Fruit fly (Drosophila melanogaster) whole organism, embryonic: Measurements from ENCODE around the gene CG34301.
A peak's percentile ranks its signal among the peaks of the same experiment; 100 is the strongest.

Experiments
- Awh ChIP-seq: fragments of 200-800 bp; sonication (Bioruptor generic); IDR thresholded peaks from 2 replicates; pipeline ENCODE4, ENCODE4 v1.3.6; 2022; ENCODE audit warnings: missing biosample characterization, missing genetic modification characterization
- CG12104 ChIP-seq: fragments of 200-800 bp; sonication (Bioruptor generic); optimal IDR thresholded peaks from 3 replicates; lab custom pipeline; 2016; ENCODE audit warnings: missing biosample characterization, missing genetic modification characterization
- CG12391 ChIP-seq: fragments of 200-800 bp; sonication (Bioruptor generic); optimal IDR thresholded peaks from 3 replicates; lab custom pipeline; 2018; ENCODE audit warnings: missing biosample characterization, mild to moderate bottlenecking, missing genetic modification characterization, moderate library complexity
- CG13624 ChIP-seq: fragments of 200-800 bp; sonication (Bioruptor generic); optimal IDR thresholded peaks from 2 replicates; lab custom pipeline; 2016; ENCODE audit warnings: missing biosample characterization, missing genetic modification characterization
- CG13894 ChIP-seq: fragments of 200-800 bp; sonication (Bioruptor generic); optimal IDR thresholded peaks from 3 replicates; lab custom pipeline; 2018; ENCODE audit warnings: missing biosample characterization, mild to moderate bottlenecking, missing genetic modification characterization, moderate library complexity
- CG14441 ChIP-seq: fragments of 200-800 bp; sonication (Bioruptor generic); IDR thresholded peaks from 2 replicates; pipeline ENCODE4 v1.3.6; 2022; ENCODE audit warnings: missing biosample characterization, missing genetic modification characterization
- CG15011 ChIP-seq: fragments of 200-800 bp; sonication (Bioruptor generic); optimal IDR thresholded peaks from 3 replicates; lab custom pipeline; 2018; ENCODE audit warnings: missing biosample characterization, mild to moderate bottlenecking, missing genetic modification characterization
- CG15696 ChIP-seq: fragments of 200-800 bp; sonication (Bioruptor generic); optimal IDR thresholded peaks from 2 replicates; lab custom pipeline; 2019; ENCODE audit warnings: missing biosample characterization, mild to moderate bottlenecking, missing genetic modification characterization, moderate library complexity
- CG17359 ChIP-seq: fragments of 200-800 bp; sonication (Bioruptor generic); optimal IDR thresholded peaks from 3 replicates; lab custom pipeline; 2018; ENCODE audit warnings: missing biosample characterization, mild to moderate bottlenecking, missing genetic modification characterization, moderate library complexity
- CG17912 ChIP-seq: fragments of 200-800 bp; sonication (Bioruptor generic); optimal IDR thresholded peaks from 2 replicates; lab custom pipeline; 2018; ENCODE audit warnings: missing biosample characterization, mild to moderate bottlenecking, missing genetic modification characterization
- CG18764 ChIP-seq: fragments of 200-800 bp; sonication (Bioruptor generic); optimal IDR thresholded peaks from 3 replicates; lab custom pipeline; 2016; ENCODE audit warnings: missing biosample characterization, missing genetic modification characterization
- CG2875 ChIP-seq: fragments of 200-800 bp; sonication (Bioruptor generic); optimal IDR thresholded peaks from 2 replicates; lab custom pipeline; 2017; ENCODE audit warnings: missing biosample characterization, mild to moderate bottlenecking, missing genetic modification characterization, missing genetic modification reagents
- CG6175 ChIP-seq: fragments of 200-800 bp; sonication (Bioruptor generic); IDR thresholded peaks from 3 replicates; pipeline ENCODE4 v1.3.6; 2022; ENCODE audit warnings: missing biosample characterization, missing genetic modification characterization
- CG6683 ChIP-seq: fragments of 200-800 bp; sonication (Bioruptor generic); optimal IDR thresholded peaks from 2 replicates; lab custom pipeline; 2017; ENCODE audit warnings: missing biosample characterization, mild to moderate bottlenecking, missing genetic modification characterization, missing genetic modification reagents
- CG7745 ChIP-seq: fragments of 200-800 bp; sonication (Bioruptor generic); optimal IDR thresholded peaks from 2 replicates; lab custom pipeline; 2018; ENCODE audit warnings: missing biosample characterization, mild to moderate bottlenecking, missing genetic modification characterization, moderate library complexity
- CG7839 ChIP-seq: fragments of 200-800 bp; sonication (Bioruptor generic); optimal IDR thresholded peaks from 3 replicates; lab custom pipeline; 2018; ENCODE audit warnings: missing biosample characterization, mild to moderate bottlenecking, missing genetic modification characterization, moderate library complexity
- CG8388 ChIP-seq: fragments of 200-800 bp; sonication (Bioruptor generic); optimal IDR thresholded peaks from 2 replicates; lab custom pipeline; 2019; ENCODE audit warnings: missing biosample characterization, mild to moderate bottlenecking, missing genetic modification characterization, moderate library complexity
- Doc3 ChIP-seq: fragments of 200-800 bp; sonication (Bioruptor generic); IDR thresholded peaks from 3 replicates; pipeline ENCODE4 v1.3.6; 2022; ENCODE audit warnings: missing biosample characterization, missing genetic modification characterization; ENCODE audit not compliant: partially characterized antibody
- E2f1 ChIP-seq: fragments of 200-800 bp; sonication (Bioruptor generic); IDR thresholded peaks from 2 replicates; pipeline ENCODE4 v1.3.6; 2022; ENCODE audit warnings: missing biosample characterization, missing genetic modification characterization
- ERR ChIP-seq: fragments of 200-800 bp; sonication (Bioruptor generic); optimal IDR thresholded peaks from 2 replicates; lab custom pipeline; 2016; ENCODE audit warnings: missing biosample characterization, missing genetic modification characterization
- Elba2 ChIP-seq: fragments of 200-800 bp; sonication (Bioruptor generic); optimal IDR thresholded peaks from 3 replicates; lab custom pipeline; 2016; ENCODE audit warnings: missing biosample characterization, missing genetic modification characterization
- HLHmδ ChIP-seq: fragments of 200-800 bp; sonication (Bioruptor generic); optimal IDR thresholded peaks from 2 replicates; lab custom pipeline; 2018; ENCODE audit warnings: missing biosample characterization, mild to moderate bottlenecking, missing genetic modification characterization, moderate library complexity
- HmgD ChIP-seq: fragments of 200-800 bp; sonication (Bioruptor generic); optimal IDR thresholded peaks from 3 replicates; lab custom pipeline; 2016; ENCODE audit warnings: missing biosample characterization, missing genetic modification characterization
- Jarid2 ChIP-seq: fragments of 200-800 bp; sonication (Bioruptor generic); optimal IDR thresholded peaks from 3 replicates; lab custom pipeline; 2017; ENCODE audit warnings: mild to moderate bottlenecking, missing biosample characterization, missing genetic modification reagents, missing genetic modification characterization
- MTF-1 ChIP-seq: fragments of 200-800 bp; sonication (Bioruptor generic); optimal IDR thresholded peaks from 2 replicates; lab custom pipeline; 2018; ENCODE audit warnings: missing biosample characterization, mild to moderate bottlenecking, missing genetic modification characterization, borderline replicate concordance
- Mes4 ChIP-seq: fragments of 200-800 bp; sonication (Bioruptor generic); optimal IDR thresholded peaks from 2 replicates; lab custom pipeline; 2016; ENCODE audit warnings: missing biosample characterization, missing genetic modification characterization
- Pdp1 ChIP-seq, 2 experiments: fragments of 200-800 bp; sonication (Bioruptor generic); optimal IDR thresholded peaks; 3 replicates each; lab custom pipeline; 2016; ENCODE audit warnings: missing biosample characterization in 2 of 2, missing genetic modification characterization in 2 of 2, mild to moderate bottlenecking in 1 of 2, moderate library complexity in 1 of 2
- Rfx ChIP-seq: fragments of 200-800 bp; sonication (Bioruptor generic); IDR thresholded peaks from 2 replicates; pipeline ENCODE4 v1.3.6; 2022; ENCODE audit warnings: missing biosample characterization, missing genetic modification characterization
- Usf ChIP-seq: fragments of 200-800 bp; sonication (Bioruptor generic); optimal IDR thresholded peaks from 2 replicates; lab custom pipeline; 2017; ENCODE audit warnings: missing genotype, missing biosample characterization, missing genetic modification characterization
- bigmax ChIP-seq: fragments of 200-800 bp; sonication (Bioruptor generic); optimal IDR thresholded peaks from 2 replicates; lab custom pipeline; 2018; ENCODE audit warnings: missing biosample characterization, mild to moderate bottlenecking, missing genetic modification characterization
- br ChIP-seq: fragments of >200 bp; optimal IDR thresholded peaks from 2 replicates; lab custom pipeline; 2017
- btn ChIP-seq: fragments of 200-800 bp; sonication (Bioruptor generic); optimal IDR thresholded peaks from 2 replicates; lab custom pipeline; 2016; ENCODE audit warnings: missing biosample characterization, missing genetic modification characterization
- emc ChIP-seq: fragments of 200-800 bp; sonication (Bioruptor generic); optimal IDR thresholded peaks from 2 replicates; lab custom pipeline; 2016; ENCODE audit warnings: missing biosample characterization, missing genetic modification characterization
- fd96Cb ChIP-seq: fragments of 200-800 bp; sonication (Bioruptor generic); optimal IDR thresholded peaks from 2 replicates; lab custom pipeline; 2018; ENCODE audit warnings: missing biosample characterization, mild to moderate bottlenecking, missing genetic modification characterization, moderate library complexity
- gro ChIP-seq: fragments of 200-800 bp; sonication (Bioruptor generic); optimal IDR thresholded peaks from 2 replicates; lab custom pipeline; 2016; ENCODE audit warnings: missing biosample characterization, missing genetic modification characterization
- hth ChIP-seq: fragments of >200 bp; optimal IDR thresholded peaks from 2 replicates; lab custom pipeline; 2017; ENCODE audit warnings: inconsistent platforms
- jing ChIP-seq: fragments of 200-800 bp; sonication (Bioruptor generic); optimal IDR thresholded peaks from 2 replicates; lab custom pipeline; 2018; ENCODE audit warnings: missing biosample characterization, mild to moderate bottlenecking, missing genetic modification characterization
- lmd ChIP-seq: fragments of 200-800 bp; sonication (Bioruptor generic); IDR thresholded peaks from 2 replicates; pipeline ENCODE4 v1.3.6; 2022; ENCODE audit warnings: missing biosample characterization, missing genetic modification characterization
- luna ChIP-seq: fragments of 200-800 bp; sonication (Bioruptor generic); optimal IDR thresholded peaks from 2 replicates; lab custom pipeline; 2016; ENCODE audit warnings: missing biosample characterization, missing genetic modification characterization
- maf-S ChIP-seq: fragments of 200-800 bp; sonication (Bioruptor generic); optimal IDR thresholded peaks from 2 replicates; lab custom pipeline; 2016; ENCODE audit warnings: missing biosample characterization, missing genetic modification characterization
- mirr ChIP-seq: fragments of 200-800 bp; sonication (Bioruptor generic); optimal IDR thresholded peaks from 3 replicates; lab custom pipeline; 2018; ENCODE audit warnings: missing biosample characterization, mild to moderate bottlenecking, missing genetic modification characterization
- pfk ChIP-seq: fragments of 200-800 bp; sonication (Bioruptor generic); optimal IDR thresholded peaks from 2 replicates; lab custom pipeline; 2018; ENCODE audit warnings: missing biosample characterization, mild to moderate bottlenecking, missing genetic modification characterization, moderate library complexity
- pita ChIP-seq: fragments of 200-800 bp; sonication (Bioruptor generic); optimal IDR thresholded peaks from 2 replicates; lab custom pipeline; 2017; ENCODE audit warnings: missing biosample characterization, mild to moderate bottlenecking, missing genetic modification characterization
- pum ChIP-seq: fragments of 200-800 bp; sonication (Bioruptor generic); optimal IDR thresholded peaks from 2 replicates; lab custom pipeline; 2016; ENCODE audit warnings: missing biosample characterization, missing genetic modification characterization
- row ChIP-seq: fragments of 200-800 bp; sonication (Bioruptor generic); IDR thresholded peaks from 3 replicates; pipeline ENCODE4 v1.3.6; 2022; ENCODE audit warnings: missing biosample characterization, missing genetic modification characterization
- sqz ChIP-seq: fragments of 200-800 bp; sonication (Bioruptor generic); optimal IDR thresholded peaks from 3 replicates; lab custom pipeline; 2018; ENCODE audit warnings: missing biosample characterization, mild to moderate bottlenecking, missing genetic modification characterization
- tgo ChIP-seq: fragments of 200-800 bp; sonication (Bioruptor generic); IDR thresholded peaks from 3 replicates; pipeline ENCODE4 v1.3.6; 2022; ENCODE audit warnings: missing biosample characterization, missing genetic modification characterization
- tll ChIP-seq, 2 experiments: fragments of 200-800 bp in 1 of 2; fragments of >200 bp in 1 of 2; sonication (Bioruptor generic) in 1 of 2; optimal IDR thresholded peaks; 2 replicates each; lab custom pipeline; 2017 to 2019; ENCODE audit warnings: missing biosample characterization in 2 of 2, missing genetic modification characterization in 2 of 2, mild to moderate bottlenecking in 1 of 2, moderate library complexity in 1 of 2
- tup ChIP-seq: fragments of 200-800 bp; sonication (Bioruptor generic); optimal IDR thresholded peaks from 2 replicates; lab custom pipeline; 2016; ENCODE audit warnings: missing biosample characterization, mild to moderate bottlenecking, missing genetic modification characterization, moderate library complexity
- wor ChIP-seq: fragments of 200-800 bp; sonication (Bioruptor generic); IDR thresholded peaks from 2 replicates; pipeline ENCODE4 v1.3.6; 2022; ENCODE audit warnings: missing biosample characterization, missing genetic modification characterization

The CG34301 gene

DNA sequence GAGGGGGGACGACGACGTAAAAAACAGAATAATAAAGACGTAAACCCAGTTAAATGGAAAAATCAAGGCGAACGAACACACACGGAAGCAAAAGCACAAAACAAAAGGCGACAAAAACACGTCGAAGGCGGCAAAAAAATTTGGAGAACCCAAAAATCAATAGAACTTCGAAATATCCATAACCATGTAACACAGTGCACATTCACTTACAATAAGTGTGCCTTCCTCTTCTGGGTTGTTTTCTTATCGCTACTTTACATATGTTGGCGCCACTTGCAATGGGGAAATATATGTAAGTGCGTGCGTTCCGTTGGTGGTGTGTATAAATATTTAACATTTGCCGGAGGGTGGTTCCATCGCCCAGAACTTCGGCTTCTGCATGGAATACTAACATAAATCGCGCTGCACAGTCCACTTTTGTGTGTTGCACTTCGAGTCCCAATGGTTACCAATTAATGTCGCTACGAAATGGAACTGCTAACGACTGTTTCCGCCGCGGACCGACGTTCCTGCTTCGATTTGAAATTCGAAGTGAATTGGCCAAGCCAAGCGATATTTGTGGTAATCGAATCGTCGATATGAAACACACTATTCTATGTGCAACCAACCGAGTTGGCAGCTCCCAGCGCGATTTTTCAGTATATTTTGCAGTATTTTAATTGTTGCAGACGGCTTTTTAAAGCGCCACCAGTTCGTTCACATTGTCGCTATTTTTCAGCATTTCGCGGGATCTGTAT, 25.9 kb upstream of the CG34301 start, which contains the start of the genes CG9801 and Nasp (continued):
- no peak for TF ChIP-seq CG6683 (GFP tag; lab: Kevin White, UChicago)
- TF ChIP-seq Usf (GFP tag; lab: Kevin White, UChicago), result no peak
- no peak for TF ChIP-seq CG8388 (GFP tag; lab: Kevin White, UChicago)
- TF ChIP-seq HmgD, result peak; percentile 52
- TF ChIP-seq tup (GFP tag; lab: Kevin White, UChicago), result no peak
- peak; percentile 32 for TF ChIP-seq Mes4
- no peak for TF ChIP-seq fd96Cb (tag; lab: Kevin White, UChicago)
- TF ChIP-seq pum (GFP tag; lab: Kevin White, UChicago), result peak; percentile 16
- peak; percentile 11 for TF ChIP-seq CG15011 (GFP tag; lab: Kevin White, UChicago)
- TF ChIP-seq btn (GFP tag; lab: Kevin White, UChicago), result no peak
- peak; percentile 7 for TF ChIP-seq ERR
- TF ChIP-seq CG17359 (tag; lab: Kevin White, UChicago), result peak; percentile 18
- TF ChIP-seq HLHmδ (GFP tag; lab: Kevin White, UChicago), result peak; percentile 20
- no peak for TF ChIP-seq jing (GFP tag; lab: Kevin White, UChicago)
- no peak for TF ChIP-seq CG13894 (tag; lab: Kevin White, UChicago)
- no peak for TF ChIP-seq pita (GFP tag; lab: Kevin White, UChicago)
- TF ChIP-seq maf-S, result no peak
- TF ChIP-seq CG6175, result no peak
- no peak for TF ChIP-seq wor (GFP tag; lab: Robert Waterston, UW)
- TF ChIP-seq br (lab: Kevin White, UChicago), result no peak
- peak in 1 of 2 experiments; percentile 29 for TF ChIP-seq Pdp1 (GFP tag; optimal IDR thresholded peaks at IDR 0.05; lab: Kevin White, UChicago)
- peak; percentile 81 for TF ChIP-seq Jarid2 (GFP tag; lab: Kevin White, UChicago)
- TF ChIP-seq sqz, result no peak
- TF ChIP-seq CG7839, result peak; percentile 22
- no peak for TF ChIP-seq CG2875 (GFP tag; lab: Kevin White, UChicago)
- no peak for TF ChIP-seq CG7745 (tag; lab: Kevin White, UChicago)
- no peak for TF ChIP-seq bigmax
- TF ChIP-seq emc (GFP tag; lab: Kevin White, UChicago), result no peak
- no peak for TF ChIP-seq pfk (GFP tag; lab: Kevin White, UChicago)
- TF ChIP-seq CG18764 (GFP tag; lab: Kevin White, UChicago), result no peak
- TF ChIP-seq mirr, result peak; percentile 30
- peak; percentile 39 for TF ChIP-seq CG13624 (GFP tag; lab: Kevin White, UChicago)
- TF ChIP-seq gro (GFP tag; lab: Kevin White, UChicago), result peak; percentile 34
- TF ChIP-seq E2f1 (GFP tag; lab: Robert Waterston, UW), result peak; percentile 42; the same call in 1 of the 2 replicates
- TF ChIP-seq tgo (GFP tag; lab: Robert Waterston, UW), result no peak
- 0 out of 2 replicates have a peak, but pooled peaks have one; percentile 21 for TF ChIP-seq CG14441 (GFP tag; lab: Robert Waterston, UW)
- TF ChIP-seq MTF-1, result no peak
- TF ChIP-seq tll (GFP tag; optimal IDR thresholded peaks at IDR 0.05; lab: Kevin White, UChicago), result no peak
- no peak for TF ChIP-seq hth (lab: Kevin White, UChicago)
- TF ChIP-seq CG17912 (GFP tag; lab: Kevin White, UChicago), result peak; percentile 35
- TF ChIP-seq lmd (GFP tag; lab: Robert Waterston, UW), result peak; percentile 25; the same call in 1 of the 2 replicates
- TF ChIP-seq CG12391 (tag; lab: Kevin White, UChicago), result peak; percentile 44
- TF ChIP-seq Awh (GFP tag; lab: Robert Waterston, UW), result no peak
- TF ChIP-seq luna (GFP tag; lab: Kevin White, UChicago), result no peak
- peak; percentile 51 for TF ChIP-seq row (GFP tag; lab: Robert Waterston, UW)
- peak; percentile 14 for TF ChIP-seq CG15696 (tag; lab: Kevin White, UChicago)
- TF ChIP-seq Doc3 (GFP tag; lab: Robert Waterston, UW), result peak; percentile 49; the same call in 2 of the 3 replicates
- TF ChIP-seq Elba2 (GFP tag; lab: Kevin White, UChicago), result no peak
- TF ChIP-seq CG12104 (GFP tag; lab: Kevin White, UChicago), result no peak
- TF ChIP-seq Rfx (GFP tag; lab: Robert Waterston, UW), result peak; percentile 62
